Worm (Caenorhabditis elegans) whole organism, L3 larva: ENCODE measurements around the gene srj-26.

Experiments
- ceh-9 ChIP-seq: sonication (generic microtip); optimal IDR thresholded peaks from 2 replicates; lab custom pipeline; 2018; ENCODE audit warnings: missing biosample characterization, missing genetic modification characterization
- elt-2 ChIP-seq: sonication (generic microtip); optimal IDR thresholded peaks from 2 replicates; lab custom pipeline; 2016; ENCODE audit warnings: missing genetic modification reagents, mild to moderate bottlenecking, missing genetic modification characterization, missing compliant biosample characterization
- fkh-10 ChIP-seq: sonication (generic microtip); optimal IDR thresholded peaks from 2 replicates; lab custom pipeline; 2017; ENCODE audit warnings: missing biosample characterization, missing genetic modification reagents, missing genetic modification characterization
- nhr-11 ChIP-seq: fragments of 150-350 bp; optimal IDR thresholded peaks from 2 replicates; lab custom pipeline; 2014; ENCODE audit warnings: missing biosample characterization, missing genetic modification characterization
- nhr-12 ChIP-seq: fragments of 150-350 bp; optimal IDR thresholded peaks from 2 replicates; lab custom pipeline; 2014; ENCODE audit warnings: missing biosample characterization, missing genetic modification characterization
- nhr-237 ChIP-seq: fragments of 150-350 bp; optimal IDR thresholded peaks from 2 replicates; lab custom pipeline; 2014; ENCODE audit warnings: missing biosample characterization, missing genetic modification characterization
- nhr-67 ChIP-seq: fragments of 150-350 bp; optimal IDR thresholded peaks from 2 replicates; lab custom pipeline; 2014; ENCODE audit warnings: missing biosample characterization, missing genetic modification characterization
- nhr-77 ChIP-seq: fragments of 150-350 bp; optimal IDR thresholded peaks from 2 replicates; lab custom pipeline; 2014; ENCODE audit warnings: missing biosample characterization, missing genetic modification characterization
- pqm-1 ChIP-seq: fragments of 150-350 bp; optimal IDR thresholded peaks from 2 replicates; lab custom pipeline; 2017; ENCODE audit warnings: missing biosample characterization, missing genetic modification characterization, inconsistent platforms
- skn-1 ChIP-seq: fragments of 150-350 bp; optimal IDR thresholded peaks from 2 replicates; lab custom pipeline; 2014; ENCODE audit warnings: missing biosample characterization, missing genetic modification characterization
- snpc-4 ChIP-seq: fragments of 150-350 bp; optimal IDR thresholded peaks from 2 replicates; lab custom pipeline; 2014; ENCODE audit warnings: missing biosample characterization, missing genetic modification characterization
- unc-39 ChIP-seq: sonication (generic microtip); optimal IDR thresholded peaks from 4 replicates; lab custom pipeline; 2017; ENCODE audit warnings: missing biosample characterization, missing genetic modification characterization
- unc-62 ChIP-seq: fragments of 150-350 bp; sonication (generic microtip); optimal IDR thresholded peaks from 4 replicates; lab custom pipeline; 2014; ENCODE audit warnings: missing biosample characterization, missing genetic modification reagents, missing genetic modification characterization

DNA sequence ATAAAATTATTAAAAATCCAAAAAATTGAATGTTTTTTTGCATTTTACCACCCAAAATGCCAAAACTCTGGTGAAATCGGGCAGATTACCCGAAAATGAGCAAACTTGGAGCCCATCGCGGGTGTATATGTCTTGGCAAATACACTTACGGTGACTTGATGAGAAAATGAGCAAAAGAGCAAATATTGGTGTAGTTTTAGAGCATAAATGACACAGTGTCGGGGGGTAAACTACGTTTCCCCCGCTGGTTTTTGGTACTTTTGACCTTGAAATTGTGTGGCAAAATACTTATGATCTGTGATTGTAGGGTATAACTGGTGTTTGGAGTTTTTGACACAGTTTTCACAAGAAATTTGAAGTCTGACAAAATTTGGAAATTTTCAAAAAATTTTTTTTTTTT is 8.0 kb upstream of the srj-26 start, which contains the start of gene ZK262.2:
- no peak for TF ChIP-seq nhr-77
- no peak for TF ChIP-seq snpc-4 (tag; lab: Kevin White, UChicago)
- TF ChIP-seq nhr-67 (tag; lab: Kevin White, UChicago): no peak
- TF ChIP-seq elt-2 (tag; lab: Kevin White, UChicago): no peak
- no peak for TF ChIP-seq skn-1
- TF ChIP-seq fkh-10 (GFP tag; lab: Kevin White, UChicago): no peak
- TF ChIP-seq nhr-237 (tag; lab: Kevin White, UChicago): no peak
- no peak for TF ChIP-seq ceh-9 (tag; lab: Kevin White, UChicago)
- TF ChIP-seq nhr-11 (tag; lab: Kevin White, UChicago): no peak
- no peak for TF ChIP-seq unc-62 (GFP tag; lab: Kevin White, UChicago)
- TF ChIP-seq pqm-1: no peak
- TF ChIP-seq nhr-12: no peak
- no peak for TF ChIP-seq unc-39 (tag; lab: Kevin White, UChicago)
